In genomic region chrX:6178989-6179388, ce11 we compare ENCODE assay signal across 4 worm cellular contexts.
TF ChIP-seq lines count a peak whose summit lies in the region.

No protein-coding gene starts in this region.

TF ChIP-seq in whole organism, L1 larva, 84 proteins besides CTCF, POLR2A, EP300 and RAD21:
- TF ChIP-seq lir-3 (tag; optimal IDR thresholded peaks at IDR 0.05; lab: Kevin White, UChicago; ENCODE audit: poor library complexity) (no peak), elt-3 (tag; optimal IDR thresholded peaks at IDR 0.05; lab: Kevin White, UChicago) (peak in 1 of 6 experiments; percentile 19), ceh-88 (GFP tag; IDR thresholded peaks at IDR 0.05; lab: Robert Waterston, UW) (no peak), blmp-1 (tag; optimal IDR thresholded peaks at IDR 0.05; lab: Kevin White, UChicago) (peak; percentile 89), nhr-76 (tag; optimal IDR thresholded peaks at IDR 0.05; lab: Kevin White, UChicago) (no peak)

TF ChIP-seq in whole organism, L2 larva, 48 proteins besides CTCF, POLR2A, EP300 and RAD21:
- TF ChIP-seq ztf-11 (tag; optimal IDR thresholded peaks at IDR 0.05; lab: Kevin White, UChicago), result no peak
- TF ChIP-seq ZK546.5 (tag; optimal IDR thresholded peaks at IDR 0.05; lab: Kevin White, UChicago), result no peak
- TF ChIP-seq skn-1 (tag; optimal IDR thresholded peaks at IDR 0.05; lab: Kevin White, UChicago), result no peak
- TF ChIP-seq nhr-11 (tag; optimal IDR thresholded peaks at IDR 0.05; lab: Kevin White, UChicago), result no peak
- TF ChIP-seq elt-3 (tag; optimal IDR thresholded peaks at IDR 0.05; lab: Kevin White, UChicago), result no peak
- TF ChIP-seq blmp-1 (tag; optimal IDR thresholded peaks at IDR 0.05; lab: Kevin White, UChicago; ENCODE audit: insufficient read depth), result peak; percentile 46
- TF ChIP-seq Y55F3AM.14 (GFP tag; optimal IDR thresholded peaks at IDR 0.05; lab: Kevin White, UChicago), result no peak
- no peak for TF ChIP-seq sem-4 (tag; optimal IDR thresholded peaks at IDR 0.05; lab: Kevin White, UChicago)
- no peak for TF ChIP-seq nhr-10 (tag; optimal IDR thresholded peaks at IDR 0.05; lab: Kevin White, UChicago)
- no peak for TF ChIP-seq mbf-1 (tag; optimal IDR thresholded peaks at IDR 0.05; lab: Kevin White, UChicago)
- peak; percentile 69 for TF ChIP-seq nhr-21 (tag; optimal IDR thresholded peaks at IDR 0.05; lab: Kevin White, UChicago)

TF ChIP-seq in whole organism, L3 larva, 47 proteins besides CTCF, POLR2A, EP300 and RAD21:
- TF ChIP-seq nhr-23 (tag; optimal IDR thresholded peaks at IDR 0.05; lab: Kevin White, UChicago), result peak; percentile 80
- TF ChIP-seq lsy-12 (tag; optimal IDR thresholded peaks at IDR 0.05; lab: Kevin White, UChicago), result no peak
- TF ChIP-seq nhr-28 (tag; optimal IDR thresholded peaks at IDR 0.05; lab: Kevin White, UChicago), result no peak
- TF ChIP-seq nhr-12 (tag; optimal IDR thresholded peaks at IDR 0.05; lab: Kevin White, UChicago), result no peak
- no peak for TF ChIP-seq nhr-11 (tag; optimal IDR thresholded peaks at IDR 0.05; lab: Kevin White, UChicago)
- TF ChIP-seq zag-1 (tag; optimal IDR thresholded peaks at IDR 0.05; lab: Kevin White, UChicago), result no peak
- TF ChIP-seq nfya-1 (tag; optimal IDR thresholded peaks at IDR 0.05; lab: Kevin White, UChicago; ENCODE audit: insufficient read depth), result no peak
- TF ChIP-seq aly-2 (tag; optimal IDR thresholded peaks at IDR 0.05; lab: Kevin White, UChicago), result no peak
- no peak for TF ChIP-seq lin-39 (tag; optimal IDR thresholded peaks at IDR 0.05; lab: Kevin White, UChicago)
- no peak for TF ChIP-seq jun-1 (tag; optimal IDR thresholded peaks at IDR 0.05; lab: Kevin White, UChicago)
- peak; percentile 38 for TF ChIP-seq nhr-43 (tag; optimal IDR thresholded peaks at IDR 0.05; lab: Kevin White, UChicago; ENCODE audit: poor library complexity, severe bottlenecking)

TF ChIP-seq in whole organism, mixed stage, embryonic, 35 proteins besides CTCF, POLR2A, EP300 and RAD21:
- TF ChIP-seq blmp-1 (tag; optimal IDR thresholded peaks at IDR 0.05; lab: Kevin White, UChicago) (peak; percentile 73), lin-13 (tag; optimal IDR thresholded peaks at IDR 0.05; lab: Kevin White, UChicago) (no peak), M03D4.4 (tag; optimal IDR thresholded peaks at IDR 0.05; lab: Kevin White, UChicago) (no peak), ztf-11 (tag; optimal IDR thresholded peaks at IDR 0.05; lab: Kevin White, UChicago) (no peak), lsy-2 (tag; optimal IDR thresholded peaks at IDR 0.05; lab: Kevin White, UChicago) (no peak), mab-5 (tag; optimal IDR thresholded peaks at IDR 0.05; lab: Kevin White, UChicago) (no peak), ces-1 (GFP tag; optimal IDR thresholded peaks at IDR 0.05; lab: Kevin White, UChicago) (no peak), hlh-1 (tag; optimal IDR thresholded peaks at IDR 0.05; lab: Kevin White, UChicago) (no peak)
TF ChIP-seq in whole organism, mixed stage, embryonic: peak in this region for 1.

Comparison
In these comparisons a context has a peak if more than half of its experiments do, and no peak if none do; other contexts are left out.
1. Of the 22 proteins assayed by ChIP-seq in both whole organism, L1 larva and whole organism, L2 larva: peak only in whole organism, L1 larva: none; only in whole organism, L2 larva: none; in both: blmp-1; in neither: 20; mixed calls (peak in some experiments, not most) for 1.